Fruit fly (Drosophila melanogaster): ENCODE data around the gene RluA-2.
A peak's percentile ranks its signal among the peaks of the same experiment; 100 is the strongest.

RluA-2 gene

dm6 chr2L:10430802-10431476, 45.9 kb upstream of the RluA-2 start, which contains the start of the genes Bug22 and TfIIB (continued):
- TF ChIP-seq CrebB (tag; optimal IDR thresholded peaks at IDR 0.05): peak; percentile 14
- peak; percentile 98 for TF ChIP-seq CG30020 (tag; optimal IDR thresholded peaks at IDR 0.05)
- TF ChIP-seq sob (GFP tag; IDR thresholded peaks at IDR 0.05): peak; percentile 68
- peak; percentile 28 for TF ChIP-seq Fer2 (tag; optimal IDR thresholded peaks at IDR 0.05)
- TF ChIP-seq MESR4 (GFP tag; optimal IDR thresholded peaks at IDR 0.05): peak; percentile 45
- TF ChIP-seq ham (GFP tag; IDR thresholded peaks at IDR 0.05): no peak
- TF ChIP-seq CG3281 (GFP tag; optimal IDR thresholded peaks at IDR 0.05): peak; percentile 65
- peak; percentile 30; the same call in 1 of the 2 replicates for TF ChIP-seq Adf1 (GFP tag; IDR thresholded peaks at IDR 0.05)
- no peak for TF ChIP-seq CG17186 (GFP tag; optimal IDR thresholded peaks at IDR 0.05)
- no peak for TF ChIP-seq CG12071 (GFP tag; optimal IDR thresholded peaks at IDR 0.05)
- peak; percentile 19; the same call in 1 of the 2 replicates for TF ChIP-seq Ravus (GFP tag; IDR thresholded peaks at IDR 0.05)
- TF ChIP-seq sens (GFP tag): peak; percentile 92
- no peak for TF ChIP-seq CG42726 (GFP tag; IDR thresholded peaks at IDR 0.05; ENCODE audit: partially characterized antibody)
- TF ChIP-seq ro (GFP tag; IDR thresholded peaks at IDR 0.05): no peak
- peak; percentile 47 for TF ChIP-seq Fer1 (GFP tag; optimal IDR thresholded peaks at IDR 0.05)
- peak; percentile 50; the same call in 1 of the 2 replicates for TF ChIP-seq Taf1 (GFP tag; IDR thresholded peaks at IDR 0.05)
- TF ChIP-seq CG9876 (GFP tag; optimal IDR thresholded peaks at IDR 0.05): peak; percentile 41
- 0 out of 3 replicates have a peak, but pooled peaks have one; percentile 36 for TF ChIP-seq CG16813 (GFP tag; IDR thresholded peaks at IDR 0.05; ENCODE audit: partially characterized antibody)
- TF ChIP-seq repo (GFP tag; optimal IDR thresholded peaks at IDR 0.05): no peak
- peak; percentile 56 for TF ChIP-seq BtbVII (GFP tag; optimal IDR thresholded peaks at IDR 0.05)
- peak; percentile 69 for TF ChIP-seq pho (GFP tag; optimal IDR thresholded peaks at IDR 0.05)
- no peak for TF ChIP-seq inv (GFP tag; IDR thresholded peaks at IDR 0.05; ENCODE audit: partially characterized antibody)
- no peak for TF ChIP-seq org-1 (GFP tag; optimal IDR thresholded peaks at IDR 0.05)
- TF ChIP-seq CG13624 (GFP tag; optimal IDR thresholded peaks at IDR 0.05): peak; percentile 62
- TF ChIP-seq trem (tag; optimal IDR thresholded peaks at IDR 0.05): peak; percentile 56
- peak; percentile 43 for TF ChIP-seq nerfin-1 (tag; optimal IDR thresholded peaks at IDR 0.05)
- TF ChIP-seq gsb-n (tag; optimal IDR thresholded peaks at IDR 0.05): no peak
- TF ChIP-seq gcm (GFP tag; optimal IDR thresholded peaks at IDR 0.05): no peak
- peak in 1 of 2 experiments; percentile 38 for TF ChIP-seq crp (GFP tag; optimal IDR thresholded peaks at IDR 0.05)
- TF ChIP-seq CG10462 (GFP tag; optimal IDR thresholded peaks at IDR 0.05): peak; percentile 37
- TF ChIP-seq CG13775 (GFP tag; optimal IDR thresholded peaks at IDR 0.05): peak; percentile 77
- TF ChIP-seq zf30C (GFP tag; optimal IDR thresholded peaks at IDR 0.05): no peak
- TF ChIP-seq gro (GFP tag; optimal IDR thresholded peaks at IDR 0.05): peak; percentile 19
- peak in 1 of 2 experiments; percentile 37 for TF ChIP-seq insv (GFP tag; optimal IDR thresholded peaks at IDR 0.05)
- TF ChIP-seq slp2 (GFP tag; optimal IDR thresholded peaks at IDR 0.05): peak; percentile 57
- peak; percentile 26 for TF ChIP-seq CG12744 (GFP tag; optimal IDR thresholded peaks at IDR 0.05)
- no peak for TF ChIP-seq sc (optimal IDR thresholded peaks at IDR 0.05)
- TF ChIP-seq sc (GFP tag; optimal IDR thresholded peaks at IDR 0.05): no peak
- TF ChIP-seq CG33213 (GFP tag; optimal IDR thresholded peaks at IDR 0.05): peak; percentile 35
- peak; percentile 56 for TF ChIP-seq CG10267 (tag; optimal IDR thresholded peaks at IDR 0.05)
- no peak for TF ChIP-seq CG7839 (tag; optimal IDR thresholded peaks at IDR 0.05)
- TF ChIP-seq run (tag; optimal IDR thresholded peaks at IDR 0.05): no peak
- TF ChIP-seq Nf-YC (tag; optimal IDR thresholded peaks at IDR 0.05): peak; percentile 75
- no peak for TF ChIP-seq pan (optimal IDR thresholded peaks at IDR 0.05)
- peak in 1 of 2 experiments; percentile 76 for TF ChIP-seq pan (GFP tag; optimal IDR thresholded peaks at IDR 0.05 in 1 of 2, IDR thresholded peaks at IDR 0.05 in 1 of 2)
- peak; percentile 46 for TF ChIP-seq Bteb2 (GFP tag; optimal IDR thresholded peaks at IDR 0.05)
- no peak for TF ChIP-seq Poxn (GFP tag; IDR thresholded peaks at IDR 0.05)
- TF ChIP-seq ewg (GFP tag; optimal IDR thresholded peaks at IDR 0.05): peak; percentile 49
- peak; percentile 55; the same call in 2 of the 4 replicates for TF ChIP-seq Dll (GFP tag; IDR thresholded peaks at IDR 0.05; ENCODE audit: partially characterized antibody)
